Worm (Caenorhabditis elegans): ENCODE measurements around the gene blos-1.

- TF ChIP-seq ama-1 (optimal IDR thresholded peaks at IDR 0.05) (no peak), ama-1 (GFP tag; optimal IDR thresholded peaks at IDR 0.05) (no peak), dpl-1 (GFP tag; optimal IDR thresholded peaks at IDR 0.05) (no peak), nfya-1 (tag; optimal IDR thresholded peaks at IDR 0.05; ENCODE audit: borderline replicate concordance, insufficient read depth) (no peak), bed-1 (GFP tag; IDR thresholded peaks at IDR 0.05) (no peak), hlh-26 (GFP tag; conservative IDR thresholded peaks at IDR 0.05) (no peak), F57A8.1 (GFP tag; optimal IDR thresholded peaks at IDR 0.05) (no peak), zfh-2 (GFP tag; conservative IDR thresholded peaks at IDR 0.05) (no peak), lin-26 (GFP tag; IDR thresholded peaks at IDR 0.05) (no peak), Y56A3A.18 (GFP tag; IDR thresholded peaks at IDR 0.05) (no peak), madf-10 (tag; optimal IDR thresholded peaks at IDR 0.05) (no peak), atf-7 (tag; optimal IDR thresholded peaks at IDR 0.05) (no peak), ceh-91 (GFP tag; IDR thresholded peaks at IDR 0.05) (no peak)
Observed at ce11 chrIII:10201235-10201634, 10.5 kb downstream of the blos-1 start, which contains the start of the genes T20G5.13 and T20G5.12.

All from whole organism, young adult.